Worm (Caenorhabditis elegans) whole organism, midembryonic: ENCODE measurements around the gene T10G3.4.

Experiments
- T22C8.4 ChIP-seq: fragments of 200-800 bp; sonication (Bioruptor generic); IDR thresholded peaks from 2 replicates; pipeline ENCODE4 v1.3.6; 2022; ENCODE audit warnings: missing genetic modification characterization, missing compliant biosample characterization
- cog-1 ChIP-seq: sonication (generic microtip); optimal IDR thresholded peaks from 2 replicates; lab custom pipeline; 2016; ENCODE audit warnings: missing genetic modification characterization, missing compliant biosample characterization
- flt-1 ChIP-seq: fragments of 200-800 bp; sonication (Bioruptor generic); IDR thresholded peaks from 2 replicates; pipeline ENCODE4 v1.3.6; 2022; ENCODE audit warnings: missing genetic modification characterization, missing compliant biosample characterization
- klf-2 ChIP-seq: fragments of 200-800 bp; sonication (Bioruptor generic); conservative IDR thresholded peaks from 2 replicates; pipeline ENCODE4 v1.3.6; 2022; ENCODE audit warnings: missing genetic modification reagents, missing genetic modification characterization, missing compliant biosample characterization
- med-1 ChIP-seq: sonication (generic microtip); optimal IDR thresholded peaks from 2 replicates; lab custom pipeline; 2017; ENCODE audit warnings: missing genetic modification characterization, mild to moderate bottlenecking, missing compliant biosample characterization, antibody characterized with exemption, missing genetic modification reagents; ENCODE audit not compliant: insufficient read depth
- ref-1 ChIP-seq: fragments of 200-800 bp; sonication (Bioruptor generic); conservative IDR thresholded peaks from 2 replicates; pipeline ENCODE4 v1.3.6; 2022; ENCODE audit warnings: missing genetic modification reagents, missing genetic modification characterization, missing compliant biosample characterization
- tab-1 ChIP-seq: fragments of 200-800 bp; sonication (Bioruptor generic); IDR thresholded peaks from 2 replicates; pipeline ENCODE4 v1.3.6; 2022; ENCODE audit warnings: missing genetic modification characterization, missing compliant biosample characterization
- ztf-23 ChIP-seq: fragments of 200-800 bp; sonication (Bioruptor generic); IDR thresholded peaks from 2 replicates; pipeline ENCODE4 v1.3.6; 2022; ENCODE audit warnings: missing genetic modification reagents, missing genetic modification characterization, missing compliant biosample characterization
- ztf-29 ChIP-seq: fragments of 200-800 bp; sonication (Bioruptor generic); IDR thresholded peaks from 2 replicates; pipeline ENCODE4 v1.3.6; 2022; ENCODE audit warnings: missing genetic modification reagents, missing genetic modification characterization, missing compliant biosample characterization

T10G3.4 gene

ce11 chrV:13497322-13497847, 13.1 kb upstream of the T10G3.4 start, which contains the start of the genes eea-1 and gut-2:
Gene eea-1, minus strand, starts transcription at chrV:13497372.
Gene gut-2, plus strand, starts transcription at chrV:13497690.
- TF ChIP-seq cog-1 (tag; lab: Kevin White, UChicago): no peak

- no peak for TF ChIP-seq cog-1 (tag; lab: Kevin White, UChicago)
- no peak for TF ChIP-seq ztf-23 (GFP tag; lab: Robert Waterston, UW)
- no peak for TF ChIP-seq tab-1 (GFP tag; lab: Robert Waterston, UW)
- TF ChIP-seq flt-1 (GFP tag; lab: Robert Waterston, UW): no peak
- no peak for TF ChIP-seq T22C8.4 (GFP tag; lab: Robert Waterston, UW)
- no peak for TF ChIP-seq med-1 (GFP tag; lab: Kevin White, UChicago)
- no peak for TF ChIP-seq ztf-29 (GFP tag; lab: Robert Waterston, UW)
- TF ChIP-seq klf-2 (GFP tag; lab: Robert Waterston, UW): no peak
- no peak for TF ChIP-seq ref-1 (GFP tag; lab: Robert Waterston, UW)
These were observed 5.6 kb upstream of the T10G3.4 start, which contains the start of gene T10G3.3 for ce11 chrV:13489830-13490229. Gene T10G3.3, minus strand, starts transcription at chrV:13490199.

ce11 chrV:13488297-13488803, 4.1 kb upstream of the T10G3.4 start:
- TF ChIP-seq tab-1 (GFP tag; lab: Robert Waterston, UW): no peak
- no peak for TF ChIP-seq ztf-23 (GFP tag; lab: Robert Waterston, UW)
- TF ChIP-seq cog-1 (tag; lab: Kevin White, UChicago): no peak
- TF ChIP-seq ztf-29 (GFP tag; lab: Robert Waterston, UW): no peak
- TF ChIP-seq ref-1 (GFP tag; lab: Robert Waterston, UW): no peak
- TF ChIP-seq klf-2 (GFP tag; lab: Robert Waterston, UW): no peak
- no peak for TF ChIP-seq flt-1 (GFP tag; lab: Robert Waterston, UW)
- no peak for TF ChIP-seq T22C8.4 (GFP tag; lab: Robert Waterston, UW)
- TF ChIP-seq med-1 (GFP tag; lab: Kevin White, UChicago): no peak

- TF ChIP-seq cog-1 (tag; lab: Kevin White, UChicago) (no peak), klf-2 (GFP tag; lab: Robert Waterston, UW) (no peak), ztf-23 (GFP tag; lab: Robert Waterston, UW) (no peak)
These were observed 1.5 kb upstream of the T10G3.4 start for ce11 chrV:13485732-13486131.

ce11 chrV:13479766-13480165, 4.5 kb downstream of the T10G3.4 start, which contains the start of gene T10G3.2:
Gene T10G3.2, minus strand, starts transcription at chrV:13479866.
- TF ChIP-seq tab-1 (GFP tag; lab: Robert Waterston, UW) (no peak), ref-1 (GFP tag; lab: Robert Waterston, UW) (no peak), ztf-23 (GFP tag; lab: Robert Waterston, UW) (no peak), cog-1 (tag; lab: Kevin White, UChicago) (no peak), ztf-29 (GFP tag; lab: Robert Waterston, UW) (no peak), flt-1 (GFP tag; lab: Robert Waterston, UW) (no peak), klf-2 (GFP tag; lab: Robert Waterston, UW) (no peak), med-1 (GFP tag; lab: Kevin White, UChicago) (no peak), T22C8.4 (GFP tag; lab: Robert Waterston, UW) (no peak)

ce11 chrV:13476350-13476749, 7.9 kb downstream of the T10G3.4 start, which contains the start of gene T10G3.8:
Gene T10G3.8, minus strand, starts transcription at chrV:13476450.
- TF ChIP-seq cog-1 (tag; lab: Kevin White, UChicago) (no peak), ztf-29 (GFP tag; lab: Robert Waterston, UW) (no peak)

ce11 chrV:13473467-13473866, 10.8 kb downstream of the T10G3.4 start, which contains the start of gene T10G3.1:
Gene T10G3.1, minus strand, starts transcription at chrV:13473679.
- TF ChIP-seq tab-1 (GFP tag; lab: Robert Waterston, UW) (no peak), ztf-29 (GFP tag; lab: Robert Waterston, UW) (no peak), flt-1 (GFP tag; lab: Robert Waterston, UW) (no peak), ztf-23 (GFP tag; lab: Robert Waterston, UW) (no peak), ref-1 (GFP tag; lab: Robert Waterston, UW) (no peak), cog-1 (tag; lab: Kevin White, UChicago) (no peak), klf-2 (GFP tag; lab: Robert Waterston, UW) (no peak), T22C8.4 (GFP tag; lab: Robert Waterston, UW) (no peak), med-1 (GFP tag; lab: Kevin White, UChicago) (no peak)

- TF ChIP-seq klf-2 (GFP tag; lab: Robert Waterston, UW) (no peak), med-1 (GFP tag; lab: Kevin White, UChicago) (no peak), T22C8.4 (GFP tag; lab: Robert Waterston, UW) (no peak), tab-1 (GFP tag; lab: Robert Waterston, UW) (no peak), cog-1 (tag; lab: Kevin White, UChicago) (no peak), ztf-29 (GFP tag; lab: Robert Waterston, UW) (no peak), ztf-23 (GFP tag; lab: Robert Waterston, UW) (no peak), ref-1 (GFP tag; lab: Robert Waterston, UW) (no peak), flt-1 (GFP tag; lab: Robert Waterston, UW) (no peak)
These were observed 12.2 kb downstream of the T10G3.4 start for ce11 chrV:13472062-13472461.

- TF ChIP-seq ztf-23 (GFP tag; lab: Robert Waterston, UW) (peak; percentile 76; the same call in 1 of the 2 replicates), cog-1 (tag; lab: Kevin White, UChicago) (peak; percentile 31), flt-1 (GFP tag; lab: Robert Waterston, UW) (peak; percentile 65; the same call in 1 of the 2 replicates), ref-1 (GFP tag; lab: Robert Waterston, UW) (no peak), tab-1 (GFP tag; lab: Robert Waterston, UW) (no peak)
These were observed 16.0 kb downstream of the T10G3.4 start, which contains the start of the genes F25H9.6 and F25H9.7 for ce11 chrV:13468190-13468765. Gene F25H9.6, minus strand, starts transcription at chrV:13468361. Gene F25H9.7, plus strand, starts transcription at chrV:13468376.
